Fruit fly (Drosophila melanogaster) whole organism, pupa: ENCODE data around the gene mab-21.

Experiments used
- CG8159 ChIP-seq: fragments of 200-800 bp; sonication (Bioruptor generic); optimal IDR thresholded peaks from 3 replicates; lab custom pipeline; 2018; ENCODE audit warnings: missing biosample characterization, mild to moderate bottlenecking, missing genetic modification characterization, moderate library complexity
- Ets98B ChIP-seq: fragments of 200-800 bp; sonication (Bioruptor generic); IDR thresholded peaks from 2 replicates; pipeline ENCODE4 v1.3.6; 2022; ENCODE audit warnings: missing biosample characterization, missing genetic modification characterization

DNA sequence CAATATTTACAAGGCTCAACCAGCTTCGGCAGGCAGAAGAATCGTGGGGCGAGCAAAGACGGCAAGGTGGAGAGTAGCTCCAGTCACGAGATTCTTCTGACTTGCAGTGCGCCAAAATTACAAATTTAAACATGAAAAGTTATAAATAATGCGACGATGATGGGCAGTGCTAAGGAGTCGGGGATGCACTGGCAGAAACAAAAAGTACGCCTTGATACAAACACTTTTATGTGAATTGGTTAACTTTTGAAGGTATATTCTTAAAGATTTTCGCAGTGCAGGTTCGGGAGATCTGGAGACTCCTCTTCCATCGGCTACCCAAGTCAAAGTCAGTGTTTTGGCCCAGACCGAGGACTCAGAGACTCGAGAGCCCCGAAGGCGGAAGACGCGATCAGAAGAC, 8.4 kb upstream of the mab-21 start:
- TF ChIP-seq Ets98B (GFP tag; lab: Robert Waterston, UW): no peak
- peak; percentile 1 for TF ChIP-seq CG8159 (tag; lab: Kevin White, UChicago)
